Worm (Caenorhabditis elegans) whole organism, L3 larva: Measurements from ENCODE around the gene D1079.1.

Source experiments
- R02D3.7 ChIP-seq: fragments of 150-350 bp; optimal IDR thresholded peaks from 2 replicates; lab custom pipeline; 2014; ENCODE audit warnings: missing biosample characterization, missing genetic modification characterization
- elt-2 ChIP-seq: sonication (generic microtip); optimal IDR thresholded peaks from 2 replicates; lab custom pipeline; 2016; ENCODE audit warnings: missing genetic modification reagents, mild to moderate bottlenecking, missing genetic modification characterization, missing compliant biosample characterization
- elt-3 ChIP-seq, 3 experiments: fragments of 150-350 bp in 1 of 3; sonication (generic microtip) in 2 of 3; optimal IDR thresholded peaks; 2 replicates in 2 of 3; 4 replicates in 1 of 3; lab custom pipeline; 2014 to 2017; ENCODE audit warnings: missing biosample characterization in 3 of 3, missing genetic modification characterization in 3 of 3
- lin-15B ChIP-seq: fragments of 150-350 bp; optimal IDR thresholded peaks from 2 replicates; lab custom pipeline; 2014; ENCODE audit warnings: missing biosample characterization, missing genetic modification characterization
- lsy-12 ChIP-seq: sonication (generic microtip); optimal IDR thresholded peaks from 2 replicates; lab custom pipeline; 2016; ENCODE audit warnings: mild to moderate bottlenecking, missing genetic modification characterization, missing compliant biosample characterization
- mdl-1 ChIP-seq: fragments of 150-350 bp; optimal IDR thresholded peaks from 2 replicates; lab custom pipeline; 2014; ENCODE audit warnings: missing biosample characterization, missing genetic modification characterization
- nhr-11 ChIP-seq: fragments of 150-350 bp; optimal IDR thresholded peaks from 2 replicates; lab custom pipeline; 2014; ENCODE audit warnings: missing biosample characterization, missing genetic modification characterization
- nhr-28 ChIP-seq: fragments of 150-350 bp; optimal IDR thresholded peaks from 2 replicates; lab custom pipeline; 2014; ENCODE audit warnings: missing biosample characterization, missing genetic modification characterization
- nhr-67 ChIP-seq: fragments of 150-350 bp; optimal IDR thresholded peaks from 2 replicates; lab custom pipeline; 2014; ENCODE audit warnings: missing biosample characterization, missing genetic modification characterization
- nhr-76 ChIP-seq: fragments of 150-350 bp; sonication (generic microtip); optimal IDR thresholded peaks from 5 replicates; lab custom pipeline; 2014; ENCODE audit warnings: missing biosample characterization, missing genetic modification characterization
- pqm-1 ChIP-seq: fragments of 150-350 bp; optimal IDR thresholded peaks from 2 replicates; lab custom pipeline; 2017; ENCODE audit warnings: missing biosample characterization, missing genetic modification characterization, inconsistent platforms
- skn-1 ChIP-seq: fragments of 150-350 bp; optimal IDR thresholded peaks from 2 replicates; lab custom pipeline; 2014; ENCODE audit warnings: missing biosample characterization, missing genetic modification characterization
- tbx-2 ChIP-seq: sonication (generic microtip); optimal IDR thresholded peaks from 2 replicates; lab custom pipeline; 2016; ENCODE audit warnings: mild to moderate bottlenecking, missing genetic modification characterization, missing compliant biosample characterization

- TF ChIP-seq nhr-11 (tag; lab: Kevin White, UChicago) (no peak), R02D3.7 (tag; lab: Kevin White, UChicago) (no peak), nhr-76 (tag; lab: Kevin White, UChicago) (no peak), lsy-12 (tag; lab: Kevin White, UChicago) (no peak), mdl-1 (tag; lab: Kevin White, UChicago) (no peak), lin-15B (no peak), elt-3 (tag; optimal IDR thresholded peaks at IDR 0.05; lab: Kevin White, UChicago) (no peak), elt-2 (tag; lab: Kevin White, UChicago) (no peak), tbx-2 (no peak), pqm-1 (tag; lab: Kevin White, UChicago) (no peak), nhr-67 (tag; lab: Kevin White, UChicago) (no peak), skn-1 (no peak), nhr-28 (no peak)
These were observed 32.4 kb downstream of the D1079.1 start for ce11 chrX:4435396-4435795.
